Worm (Caenorhabditis elegans): ENCODE data around the gene gsp-1.
A peak's percentile ranks its signal among the peaks of the same experiment; 100 is the strongest.
"Not testable (repeated sequence)": the region's sequence is repeated elsewhere in the genome, so short reads cannot be mapped to it uniquely, and the experiment has no call there.

gsp-1 gene

DNA sequence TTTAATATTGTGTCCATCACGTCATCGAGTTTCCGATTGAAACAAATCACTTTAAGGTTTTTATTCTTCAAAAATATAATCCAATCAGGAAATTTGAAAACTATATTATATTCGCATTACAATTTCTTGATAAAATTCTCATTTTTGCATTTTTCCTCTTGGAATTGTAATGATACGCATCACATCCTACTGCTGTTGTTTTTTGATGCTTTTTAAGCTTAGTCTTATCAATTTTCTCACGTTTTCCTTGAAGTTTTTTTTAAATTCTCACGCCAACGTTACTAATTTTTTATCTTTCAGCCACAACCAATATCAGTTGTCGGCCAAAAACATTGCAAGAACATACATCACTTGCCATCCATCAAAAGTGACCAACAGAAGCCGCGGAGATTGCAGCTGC, at the start of gene gsp-1:
gsp-1 (plus strand) TSS at position 301 of the 400 bp plus-strand sequence.
- no peak for TF ChIP-seq nhr-28 (tag; optimal IDR thresholded peaks at IDR 0.05)
- TF ChIP-seq skn-1 (tag; optimal IDR thresholded peaks at IDR 0.05): no peak
- TF ChIP-seq nhr-102 (tag; optimal IDR thresholded peaks at IDR 0.05): no peak
- TF ChIP-seq aha-1 (tag): peak; percentile 22

DNA sequence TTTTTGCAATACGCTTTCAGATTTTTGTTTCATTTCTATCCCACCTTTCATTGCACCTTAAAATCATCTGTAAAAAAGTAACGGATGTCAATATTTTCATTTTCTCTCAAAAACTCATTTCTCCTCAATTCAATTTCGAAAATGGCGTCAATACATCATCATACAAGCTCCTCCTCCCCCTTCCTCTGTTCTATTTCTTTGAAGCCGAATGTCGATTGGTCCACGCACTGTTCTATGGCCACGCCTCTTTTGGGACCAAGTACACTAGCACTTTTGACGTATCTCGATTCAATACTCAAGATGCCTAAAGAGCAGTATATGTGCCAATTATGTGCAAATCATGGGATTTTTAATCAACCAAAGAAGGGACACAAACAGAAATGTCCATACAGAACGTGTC, 49.5 kb upstream of the gsp-1 start, which contains the start of gene mab-23:
mab-23 (plus strand) TSS at position 301 of the 400 bp plus-strand sequence.
- TF ChIP-seq daf-16 (GFP tag; optimal IDR thresholded peaks at IDR 0.05) (no peak), daf-16 (tag; optimal IDR thresholded peaks at IDR 0.05) (no peak), lin-13 (GFP tag; optimal IDR thresholded peaks at IDR 0.05) (no peak), ceh-20 (GFP tag; IDR thresholded peaks at IDR 0.05) (no peak), mxl-3 (GFP tag; optimal IDR thresholded peaks at IDR 0.05) (no peak), nhr-102 (tag; optimal IDR thresholded peaks at IDR 0.05) (no peak), hif-1 (tag; optimal IDR thresholded peaks at IDR 0.05) (no peak), nhr-42 (GFP tag; IDR thresholded peaks at IDR 0.05) (no peak), rbr-2 (tag; optimal IDR thresholded peaks at IDR 0.05) (no peak), unc-130 (GFP tag; optimal IDR thresholded peaks at IDR 0.05) (no peak), lin-29 (GFP tag; IDR thresholded peaks at IDR 0.05) (no peak), snpc-4 (tag; optimal IDR thresholded peaks at IDR 0.05) (no peak), tra-1 (GFP tag; IDR thresholded peaks at IDR 0.05) (no peak), cey-2 (tag; optimal IDR thresholded peaks at IDR 0.05; ENCODE audit: borderline replicate concordance, insufficient read depth) (no peak), ama-1 (optimal IDR thresholded peaks at IDR 0.05) (no peak), hlh-30 (tag; optimal IDR thresholded peaks at IDR 0.05; ENCODE audit: insufficient read depth) (no peak), ceh-44 (GFP tag; IDR thresholded peaks at IDR 0.05) (no peak), nhr-41 (GFP tag; IDR thresholded peaks at IDR 0.05) (no peak), fkh-10 (GFP tag; optimal IDR thresholded peaks at IDR 0.05) (no peak), nhr-76 (tag; optimal IDR thresholded peaks at IDR 0.05) (no peak)

DNA sequence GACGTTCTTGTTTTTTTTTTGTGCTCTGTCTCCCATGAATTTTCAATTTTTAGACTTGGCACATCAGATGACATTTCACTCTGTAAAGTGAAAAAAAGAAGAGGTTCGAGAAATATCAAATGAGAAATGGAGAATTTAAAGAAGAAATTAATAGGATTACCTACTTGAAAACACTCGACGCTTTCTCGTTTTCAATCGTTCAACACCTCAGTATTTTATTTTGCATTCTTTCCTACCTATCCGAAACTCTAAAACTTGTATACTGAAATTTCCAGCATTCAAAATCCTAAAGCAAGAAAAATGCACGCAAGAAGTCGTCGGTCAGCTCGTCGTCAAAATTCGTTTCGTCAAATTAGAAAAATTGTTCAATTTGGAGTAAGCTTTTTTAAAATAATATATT, 46.5 kb upstream of the gsp-1 start, which contains the start of gene kvs-2:
kvs-2 (plus strand) TSS at position 301 of the 400 bp plus-strand sequence.
- TF ChIP-seq ceh-62 (tag; optimal IDR thresholded peaks at IDR 0.05) (no peak), tra-1 (GFP tag; IDR thresholded peaks at IDR 0.05) (no peak), F26F4.8 (GFP tag; conservative IDR thresholded peaks at IDR 0.05) (no peak), Y48G9A.11 (GFP tag; IDR thresholded peaks at IDR 0.05) (no peak), lin-29 (GFP tag; IDR thresholded peaks at IDR 0.05) (no peak), madf-5 (GFP tag; IDR thresholded peaks at IDR 0.05) (no peak), sdz-12 (GFP tag; optimal IDR thresholded peaks at IDR 0.05) (no peak), ama-1 (optimal IDR thresholded peaks at IDR 0.05) (no peak), pha-4 (GFP tag; IDR thresholded peaks at IDR 0.05) (no peak), pha-4 (tag; optimal IDR thresholded peaks at IDR 0.05) (no peak)

DNA sequence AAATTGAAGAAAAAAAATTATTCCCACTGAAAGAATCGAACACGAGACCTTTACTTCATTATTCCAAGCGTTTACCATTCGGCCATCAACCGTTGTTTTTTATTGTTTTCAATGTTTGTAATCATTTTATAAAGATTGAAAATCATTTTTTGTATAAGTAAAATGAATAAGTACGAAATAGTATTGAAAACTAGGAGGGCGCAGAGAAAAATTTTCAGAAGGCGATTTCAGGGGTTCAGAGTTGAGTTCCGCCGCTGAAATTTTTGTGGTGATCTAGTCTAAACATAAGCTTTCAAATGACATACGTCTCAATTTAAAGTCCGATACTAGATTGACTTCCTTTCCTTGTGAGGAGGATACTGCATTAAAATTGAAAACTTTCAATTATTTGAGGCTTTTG, 43.7 kb upstream of the gsp-1 start:
- TF ChIP-seq F26F4.8 (GFP tag; conservative IDR thresholded peaks at IDR 0.05) (0 out of 2 replicates have a peak, but pooled peaks have one; percentile 33), pha-4 (GFP tag; IDR thresholded peaks at IDR 0.05) (peak; percentile 47; the same call in 1 of the 2 replicates)
- TF ChIP-seq pha-4 (tag; optimal IDR thresholded peaks at IDR 0.05): not testable (repeated sequence)

DNA sequence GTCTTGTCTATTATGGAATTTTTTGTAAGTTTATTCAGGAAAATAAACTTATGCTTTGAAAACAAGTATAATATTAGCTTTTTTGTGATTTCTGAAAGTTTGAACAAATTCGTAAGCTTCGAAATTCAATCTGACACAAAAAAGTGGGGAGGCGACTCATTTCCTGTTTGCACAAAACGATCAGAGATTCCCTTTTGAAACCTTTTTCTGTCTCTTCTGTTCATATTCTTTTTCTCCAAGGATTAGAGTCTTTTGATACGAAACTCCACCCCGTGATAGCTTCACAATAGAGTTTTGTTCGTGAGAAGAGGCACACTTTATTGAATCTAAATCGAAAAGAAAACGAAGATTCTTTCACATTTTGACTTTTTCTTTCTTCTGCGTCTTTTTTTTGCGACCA, 41.2 kb upstream of the gsp-1 start:
- TF ChIP-seq fkh-10 (GFP tag; optimal IDR thresholded peaks at IDR 0.05) (peak; percentile 29), aha-1 (tag) (peak; percentile 73), zip-11 (GFP tag; IDR thresholded peaks at IDR 0.05) (no peak), lin-39 (tag; optimal IDR thresholded peaks at IDR 0.05) (no peak), unc-62 (GFP tag; optimal IDR thresholded peaks at IDR 0.05 in 1 of 2) (peak in 1 of 2 experiments; percentile 51), unc-62 (tag; optimal IDR thresholded peaks at IDR 0.05) (no peak)

Data from whole organism, L4 larva.